Worm (Caenorhabditis elegans): ENCODE measurements around the gene mett-10.

Gene mett-10

DNA sequence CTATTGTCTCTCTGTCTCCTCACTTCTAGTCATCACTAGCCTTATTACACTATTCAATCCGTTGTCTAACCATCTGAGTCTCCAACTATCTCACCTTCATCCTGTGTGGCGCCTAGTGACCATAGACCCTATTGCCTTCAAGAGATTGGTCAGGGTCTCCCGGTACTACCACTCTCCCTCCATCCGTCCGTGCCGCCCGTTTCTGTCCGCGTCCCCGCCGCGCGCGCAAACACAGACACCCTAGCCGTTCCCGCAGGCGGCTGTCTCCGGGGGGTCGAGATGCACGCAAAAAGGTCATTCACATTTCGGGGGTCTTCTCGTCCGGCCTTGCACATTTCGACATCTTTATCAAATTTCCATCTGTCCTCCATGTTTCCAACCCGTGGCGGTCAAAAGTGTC, 20.3 kb upstream of the mett-10 start (continued):
- TF ChIP-seq lir-3 (tag; optimal IDR thresholded peaks at IDR 0.05) (no peak), nhr-237 (tag; optimal IDR thresholded peaks at IDR 0.05) (no peak), ZK337.2 (GFP tag; IDR thresholded peaks at IDR 0.05) (0 out of 2 replicates have a peak, but pooled peaks have one; percentile 49), mes-2 (tag; optimal IDR thresholded peaks at IDR 0.05; ENCODE audit: poor library complexity, severe bottlenecking) (peak; percentile 36), duxl-1 (tag; optimal IDR thresholded peaks at IDR 0.05; ENCODE audit: poor library complexity) (no peak), hmg-1.1 (GFP tag; IDR thresholded peaks at IDR 0.05) (no peak), egl-43 (GFP tag; IDR thresholded peaks at IDR 0.05) (0 out of 2 replicates have a peak, but pooled peaks have one; percentile 45), daf-12 (tag; optimal IDR thresholded peaks at IDR 0.05) (no peak), ceh-62 (tag; optimal IDR thresholded peaks at IDR 0.05) (no peak), pqm-1 (tag; optimal IDR thresholded peaks at IDR 0.05) (no peak), tra-1 (GFP tag; IDR thresholded peaks at IDR 0.05) (no peak), lin-13 (GFP tag; optimal IDR thresholded peaks at IDR 0.05) (no peak), madf-5 (GFP tag; IDR thresholded peaks at IDR 0.05) (no peak), saeg-2 (GFP tag; IDR thresholded peaks at IDR 0.05) (no peak), dmd-9 (GFP tag; IDR thresholded peaks at IDR 0.05) (no peak), aha-1 (tag) (no peak), lin-38 (GFP tag; IDR thresholded peaks at IDR 0.05) (no peak), daf-16 (GFP tag; optimal IDR thresholded peaks at IDR 0.05) (no peak), daf-16 (tag; optimal IDR thresholded peaks at IDR 0.05) (no peak), ZK546.5 (tag; optimal IDR thresholded peaks at IDR 0.05) (no peak), ces-1 (GFP tag; optimal IDR thresholded peaks at IDR 0.05) (no peak), egl-27 (tag; optimal IDR thresholded peaks at IDR 0.05) (no peak), skn-1 (tag; optimal IDR thresholded peaks at IDR 0.05) (no peak), T26A8.4 (GFP tag; IDR thresholded peaks at IDR 0.05) (peak; percentile 35; the same call in 1 of the 2 replicates), nhr-10 (tag; optimal IDR thresholded peaks at IDR 0.05) (no peak), dve-1 (tag; optimal IDR thresholded peaks at IDR 0.05; ENCODE audit: insufficient read depth) (no peak), nhr-48 (tag; optimal IDR thresholded peaks at IDR 0.05) (peak; percentile 38), nhr-111 (GFP tag; optimal IDR thresholded peaks at IDR 0.05) (no peak), lin-1 (GFP tag; IDR thresholded peaks at IDR 0.05) (no peak), vab-7 (GFP tag; IDR thresholded peaks at IDR 0.05) (no peak), ama-1 (optimal IDR thresholded peaks at IDR 0.05) (no peak), spr-3 (GFP tag; optimal IDR thresholded peaks at IDR 0.05) (no peak), D1046.2 (GFP tag; IDR thresholded peaks at IDR 0.05) (no peak), daf-19 (GFP tag; conservative IDR thresholded peaks at IDR 0.05) (no peak), hif-1 (tag; optimal IDR thresholded peaks at IDR 0.05) (peak in 1 of 2 experiments; percentile 9), nhr-76 (tag; optimal IDR thresholded peaks at IDR 0.05) (no peak), jun-1 (tag; optimal IDR thresholded peaks at IDR 0.05) (no peak)

DNA sequence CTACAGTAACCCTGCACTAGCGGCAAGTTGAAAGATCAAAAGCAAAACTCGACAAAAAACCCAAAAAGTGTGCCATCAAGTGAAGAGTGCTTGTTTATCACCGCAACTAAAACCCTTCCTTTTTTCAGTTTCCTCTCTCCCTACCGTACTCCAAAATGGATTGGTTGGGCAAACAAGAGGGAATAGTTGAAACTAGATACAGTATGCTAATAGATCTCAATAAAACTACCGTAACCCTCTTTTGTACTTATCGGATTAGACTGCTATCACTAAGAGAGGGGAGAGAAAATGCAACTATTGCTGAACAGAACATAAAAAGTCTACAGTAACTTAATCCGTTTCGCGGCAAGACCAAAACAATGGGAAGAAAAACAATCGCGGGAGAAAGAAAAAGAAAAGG, 19.5 kb upstream of the mett-10 start:
- TF ChIP-seq nhr-28 (tag; optimal IDR thresholded peaks at IDR 0.05) = peak; percentile 47
- no peak for TF ChIP-seq dpl-1 (GFP tag; optimal IDR thresholded peaks at IDR 0.05)
- TF ChIP-seq daf-16 (GFP tag; optimal IDR thresholded peaks at IDR 0.05) = no peak
- TF ChIP-seq daf-16 (tag; optimal IDR thresholded peaks at IDR 0.05) = peak; percentile 41
- TF ChIP-seq pqm-1 (tag; optimal IDR thresholded peaks at IDR 0.05) = peak; percentile 8
- no peak for TF ChIP-seq unc-130 (GFP tag; optimal IDR thresholded peaks at IDR 0.05)
- peak in 1 of 2 experiments; percentile 57 for TF ChIP-seq lsy-2 (tag; optimal IDR thresholded peaks at IDR 0.05)

All from whole organism, L4 larva.